Fruit fly (Drosophila melanogaster) whole organism, embryonic: ENCODE data around the gene iav.

ENCODE experiments used
- B-H2 ChIP-seq: fragments of 200-800 bp; sonication (Bioruptor generic); optimal IDR thresholded peaks from 2 replicates; lab custom pipeline; 2018; ENCODE audit warnings: missing biosample characterization, mild to moderate bottlenecking, missing genetic modification characterization
- CG1024 ChIP-seq: fragments of 200-800 bp; sonication (Bioruptor generic); IDR thresholded peaks from 2 replicates; pipeline ENCODE4 v1.3.6; 2022; ENCODE audit warnings: missing biosample characterization, missing genetic modification characterization
- CG10274 ChIP-seq: fragments of 200-800 bp; sonication (Bioruptor generic); optimal IDR thresholded peaks from 3 replicates; lab custom pipeline; 2017; ENCODE audit warnings: missing biosample characterization, mild to moderate bottlenecking, missing genetic modification characterization
- CG10979 ChIP-seq: fragments of 200-800 bp; sonication (Bioruptor generic); optimal IDR thresholded peaks from 2 replicates; lab custom pipeline; 2018; ENCODE audit warnings: missing biosample characterization, mild to moderate bottlenecking, missing genetic modification characterization, moderate library complexity
- CG13287 ChIP-seq: fragments of 200-800 bp; sonication (Bioruptor generic); IDR thresholded peaks from 2 replicates; pipeline ENCODE4 v1.3.6; 2022; ENCODE audit warnings: missing biosample characterization, missing genetic modification characterization; ENCODE audit not compliant: partially characterized antibody
- CG14050 ChIP-seq: fragments of 200-800 bp; sonication (Bioruptor generic); IDR thresholded peaks from 3 replicates; pipeline ENCODE4 v1.3.6; 2022; ENCODE audit warnings: missing biosample characterization, missing genetic modification characterization
- CG1529 ChIP-seq: fragments of 200-800 bp; sonication (Bioruptor generic); optimal IDR thresholded peaks from 3 replicates; lab custom pipeline; 2018; ENCODE audit warnings: missing biosample characterization, missing genetic modification characterization
- CG15696 ChIP-seq: fragments of 200-800 bp; sonication (Bioruptor generic); optimal IDR thresholded peaks from 2 replicates; lab custom pipeline; 2019; ENCODE audit warnings: missing biosample characterization, mild to moderate bottlenecking, missing genetic modification characterization, moderate library complexity
- CG1603 ChIP-seq: fragments of 200-800 bp; sonication (Bioruptor generic); optimal IDR thresholded peaks from 2 replicates; lab custom pipeline; 2019; ENCODE audit warnings: missing biosample characterization, mild to moderate bottlenecking, missing genetic modification characterization, moderate library complexity
- CG17359 ChIP-seq: fragments of 200-800 bp; sonication (Bioruptor generic); optimal IDR thresholded peaks from 3 replicates; lab custom pipeline; 2018; ENCODE audit warnings: missing biosample characterization, mild to moderate bottlenecking, missing genetic modification characterization, moderate library complexity
- CG18764 ChIP-seq: fragments of 200-800 bp; sonication (Bioruptor generic); optimal IDR thresholded peaks from 3 replicates; lab custom pipeline; 2016; ENCODE audit warnings: missing biosample characterization, missing genetic modification characterization
- CG30020 ChIP-seq: fragments of 200-800 bp; optimal IDR thresholded peaks from 2 replicates; lab custom pipeline; 2019; ENCODE audit warnings: missing biosample characterization, mild to moderate bottlenecking, missing genetic modification characterization, moderate library complexity
- CG3065 ChIP-seq: fragments of 200-800 bp; sonication (Bioruptor generic); optimal IDR thresholded peaks from 2 replicates; lab custom pipeline; 2016; ENCODE audit warnings: missing biosample characterization, missing genetic modification characterization
- CG33557 ChIP-seq: fragments of 200-800 bp; sonication (Bioruptor generic); optimal IDR thresholded peaks from 2 replicates; lab custom pipeline; 2019; ENCODE audit warnings: missing biosample characterization, mild to moderate bottlenecking, missing genetic modification characterization, moderate library complexity
- CG6683 ChIP-seq: fragments of 200-800 bp; sonication (Bioruptor generic); optimal IDR thresholded peaks from 2 replicates; lab custom pipeline; 2017; ENCODE audit warnings: missing biosample characterization, mild to moderate bottlenecking, missing genetic modification characterization, missing genetic modification reagents
- CG6689 ChIP-seq: fragments of 200-800 bp; sonication (Bioruptor generic); IDR thresholded peaks from 2 replicates; pipeline ENCODE4 v1.3.6; 2022; ENCODE audit warnings: missing biosample characterization, missing genetic modification characterization
- CG7271 ChIP-seq: fragments of 200-800 bp; sonication (Bioruptor generic); optimal IDR thresholded peaks from 2 replicates; lab custom pipeline; 2018; ENCODE audit warnings: missing biosample characterization, mild to moderate bottlenecking, missing genetic modification characterization, moderate library complexity
- CG8359 ChIP-seq: fragments of 200-800 bp; sonication (Bioruptor generic); optimal IDR thresholded peaks from 2 replicates; lab custom pipeline; 2017; ENCODE audit warnings: missing biosample characterization, mild to moderate bottlenecking, missing genetic modification characterization, borderline replicate concordance
- CG8765 ChIP-seq: fragments of 200-800 bp; sonication (Bioruptor generic); IDR thresholded peaks from 2 replicates; pipeline ENCODE4 v1.3.6; 2022; ENCODE audit warnings: missing biosample characterization, missing genetic modification characterization
- CG8924 ChIP-seq: fragments of 200-800 bp; optimal IDR thresholded peaks from 3 replicates; lab custom pipeline; 2019; ENCODE audit warnings: missing biosample characterization, mild to moderate bottlenecking, missing genetic modification characterization, moderate library complexity
- D19A ChIP-seq: fragments of 200-800 bp; optimal IDR thresholded peaks from 3 replicates; lab custom pipeline; 2019; ENCODE audit warnings: missing biosample characterization, mild to moderate bottlenecking, missing genetic modification characterization, moderate library complexity
- Dek ChIP-seq: fragments of 200-800 bp; sonication (Bioruptor generic); optimal IDR thresholded peaks from 3 replicates; lab custom pipeline; 2019; ENCODE audit warnings: missing biosample characterization, mild to moderate bottlenecking, missing genetic modification characterization, moderate library complexity
- Dll ChIP-seq: fragments of 200-800 bp; sonication (Bioruptor generic); IDR thresholded peaks from 4 replicates; pipeline ENCODE4 v1.3.6; 2022; ENCODE audit warnings: missing biosample characterization, missing genetic modification characterization; ENCODE audit not compliant: partially characterized antibody
- Ets97D ChIP-seq: fragments of 200-800 bp; sonication (Bioruptor generic); optimal IDR thresholded peaks from 3 replicates; lab custom pipeline; 2016; ENCODE audit warnings: missing biosample characterization, missing genetic modification characterization
- Gsc ChIP-seq: fragments of 200-800 bp; sonication (Bioruptor generic); IDR thresholded peaks from 2 replicates; pipeline ENCODE4 v1.3.6; 2022; ENCODE audit warnings: missing biosample characterization, missing genetic modification characterization
- HLH3B ChIP-seq: fragments of 200-800 bp; sonication (Bioruptor generic); IDR thresholded peaks from 2 replicates; pipeline ENCODE4 v1.3.6; 2022; ENCODE audit warnings: missing biosample characterization, missing genetic modification characterization
- Hmr ChIP-seq: fragments of 200-800 bp; sonication (Bioruptor generic); optimal IDR thresholded peaks from 3 replicates; lab custom pipeline; 2017; ENCODE audit warnings: mild to moderate bottlenecking, missing biosample characterization, missing genetic modification reagents, missing genetic modification characterization
- Hr3 ChIP-seq: fragments of 200-800 bp; sonication (Bioruptor generic); optimal IDR thresholded peaks from 3 replicates; lab custom pipeline; 2016; ENCODE audit warnings: missing biosample characterization, missing genetic modification characterization
- Jarid2 ChIP-seq: fragments of 200-800 bp; sonication (Bioruptor generic); optimal IDR thresholded peaks from 3 replicates; lab custom pipeline; 2017; ENCODE audit warnings: mild to moderate bottlenecking, missing biosample characterization, missing genetic modification reagents, missing genetic modification characterization
- NFAT ChIP-seq: fragments of 200-800 bp; sonication (Bioruptor generic); IDR thresholded peaks from 2 replicates; pipeline ENCODE4 v1.3.6; 2022; ENCODE audit warnings: missing biosample characterization, missing genetic modification characterization
- NK7.1 ChIP-seq: fragments of 200-800 bp; sonication (Bioruptor generic); optimal IDR thresholded peaks from 3 replicates; lab custom pipeline; 2016; ENCODE audit warnings: missing biosample characterization, missing genetic modification characterization
- ara ChIP-seq: fragments of 200-800 bp; sonication (Bioruptor generic); IDR thresholded peaks from 2 replicates; pipeline ENCODE4 v1.3.6; 2022; ENCODE audit warnings: missing biosample characterization, missing genetic modification characterization
- bcd ChIP-seq: fragments of 200-800 bp; sonication (Bioruptor generic); optimal IDR thresholded peaks from 2 replicates; lab custom pipeline; 2017; ENCODE audit warnings: missing biosample characterization, mild to moderate bottlenecking, missing genetic modification characterization
- cad ChIP-seq: fragments of >200 bp; optimal IDR thresholded peaks from 2 replicates; lab custom pipeline; 2017; ENCODE audit warnings: missing biosample characterization, missing genetic modification characterization
- chinmo ChIP-seq: fragments of 200-800 bp; sonication (Bioruptor generic); IDR thresholded peaks from 4 replicates; pipeline ENCODE4 v1.3.6; 2022; ENCODE audit warnings: missing biosample characterization, missing genetic modification characterization; ENCODE audit not compliant: partially characterized antibody
- ci ChIP-seq: fragments of 200-800 bp; sonication (Bioruptor generic); IDR thresholded peaks from 3 replicates; pipeline ENCODE4 v1.3.6; 2022; ENCODE audit warnings: missing biosample characterization, missing genetic modification characterization
- eve ChIP-seq, 2 experiments: fragments of >200 bp; optimal IDR thresholded peaks; 2 replicates each; lab custom pipeline; 2017; ENCODE audit warnings: missing biosample characterization in 2 of 2, missing genetic modification characterization in 2 of 2
- ewg ChIP-seq: fragments of 200-800 bp; sonication (Bioruptor generic); optimal IDR thresholded peaks from 3 replicates; lab custom pipeline; 2017; ENCODE audit warnings: mild to moderate bottlenecking, missing biosample characterization, missing genetic modification reagents, missing genetic modification characterization
- fd3F ChIP-seq: fragments of 200-800 bp; sonication (Bioruptor generic); optimal IDR thresholded peaks from 2 replicates; lab custom pipeline; 2018; ENCODE audit warnings: missing biosample characterization, mild to moderate bottlenecking, missing genetic modification characterization, moderate library complexity
- fd64A ChIP-seq: fragments of 200-800 bp; sonication (Bioruptor generic); optimal IDR thresholded peaks from 3 replicates; lab custom pipeline; 2018; ENCODE audit warnings: missing biosample characterization, mild to moderate bottlenecking, missing genetic modification characterization
- hth ChIP-seq: fragments of >200 bp; optimal IDR thresholded peaks from 2 replicates; lab custom pipeline; 2017; ENCODE audit warnings: inconsistent platforms
- ind ChIP-seq: fragments of 200-800 bp; sonication (Bioruptor generic); optimal IDR thresholded peaks from 3 replicates; lab custom pipeline; 2016; ENCODE audit warnings: missing biosample characterization, missing genetic modification characterization
- mirr ChIP-seq: fragments of 200-800 bp; sonication (Bioruptor generic); optimal IDR thresholded peaks from 3 replicates; lab custom pipeline; 2018; ENCODE audit warnings: missing biosample characterization, mild to moderate bottlenecking, missing genetic modification characterization
- nmo ChIP-seq: fragments of 200-800 bp; sonication (Bioruptor generic); optimal IDR thresholded peaks from 2 replicates; lab custom pipeline; 2018; ENCODE audit warnings: missing biosample characterization, mild to moderate bottlenecking, missing genetic modification characterization, moderate library complexity
- otp ChIP-seq: fragments of 200-800 bp; sonication (Bioruptor generic); IDR thresholded peaks from 3 replicates; pipeline ENCODE4, ENCODE4 v1.3.6; 2022; ENCODE audit warnings: missing biosample characterization, missing genetic modification characterization
- repo ChIP-seq: fragments of 200-800 bp; sonication (Bioruptor generic); optimal IDR thresholded peaks from 2 replicates; lab custom pipeline; 2016; ENCODE audit warnings: missing biosample characterization, missing genetic modification characterization
- slou ChIP-seq: fragments of 200-800 bp; sonication (Bioruptor generic); optimal IDR thresholded peaks from 3 replicates; lab custom pipeline; 2016; ENCODE audit warnings: missing biosample characterization, missing genetic modification characterization
- slp2 ChIP-seq: fragments of 200-800 bp; sonication (Bioruptor generic); optimal IDR thresholded peaks from 2 replicates; lab custom pipeline; 2016; ENCODE audit warnings: missing biosample characterization, missing genetic modification characterization
- stc ChIP-seq: fragments of 200-800 bp; sonication (Bioruptor generic); IDR thresholded peaks from 2 replicates; pipeline ENCODE4 v1.3.6; 2022; ENCODE audit warnings: missing biosample characterization, missing genetic modification characterization
- sug ChIP-seq: fragments of 200-800 bp; optimal IDR thresholded peaks from 2 replicates; lab custom pipeline; 2019; ENCODE audit warnings: missing biosample characterization, mild to moderate bottlenecking, missing genetic modification characterization, moderate library complexity
- toy ChIP-seq: fragments of 200-800 bp; sonication (Bioruptor generic); IDR thresholded peaks from 2 replicates; pipeline ENCODE4 v1.3.6; 2022; ENCODE audit warnings: missing biosample characterization, missing genetic modification characterization
- tx ChIP-seq: fragments of 200-800 bp; sonication (Bioruptor generic); optimal IDR thresholded peaks from 2 replicates; lab custom pipeline; 2016; ENCODE audit warnings: missing biosample characterization, missing genetic modification characterization

iav gene

DNA sequence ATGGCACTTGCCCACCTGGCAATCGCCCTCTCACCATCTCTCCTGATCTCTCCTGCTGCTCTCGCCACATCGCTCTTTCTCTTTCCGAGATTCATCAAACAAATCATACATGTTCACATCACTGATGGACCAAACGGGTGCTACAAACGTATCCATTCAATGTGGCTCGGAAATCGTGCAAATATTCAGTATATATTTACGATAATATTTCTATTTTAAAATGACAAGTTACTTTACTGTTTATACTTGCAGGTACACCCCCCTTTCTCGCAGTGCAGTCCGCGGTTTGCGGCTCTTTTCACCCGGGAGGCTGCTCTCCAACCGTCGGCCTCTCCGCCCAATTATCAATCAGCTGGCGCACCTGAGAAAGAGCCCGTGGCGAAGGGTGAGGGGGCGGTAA lies 22.2 kb upstream of the iav start (continued):
- no peak for TF ChIP-seq NK7.1
- TF ChIP-seq CG1529, result no peak
- TF ChIP-seq Gsc (GFP tag; lab: Robert Waterston, UW), result no peak
- no peak for TF ChIP-seq NFAT (GFP tag; lab: Robert Waterston, UW)
- TF ChIP-seq tx (GFP tag; lab: Kevin White, UChicago), result no peak
- TF ChIP-seq B-H2 (GFP tag; lab: Kevin White, UChicago), result no peak
- no peak for TF ChIP-seq CG8359
- no peak for TF ChIP-seq Hmr (GFP tag; lab: Kevin White, UChicago)
- TF ChIP-seq repo (GFP tag; lab: Kevin White, UChicago), result no peak
- no peak for TF ChIP-seq Hr3 (GFP tag; lab: Kevin White, UChicago)
- TF ChIP-seq CG6689 (GFP tag; lab: Robert Waterston, UW), result no peak
- TF ChIP-seq bcd (GFP tag; lab: Kevin White, UChicago), result no peak
- TF ChIP-seq CG17359 (tag; lab: Kevin White, UChicago), result peak; percentile 41
- no peak for TF ChIP-seq CG10979 (tag; lab: Kevin White, UChicago)
- no peak for TF ChIP-seq eve (GFP tag; optimal IDR thresholded peaks at IDR 0.05; lab: Kevin White, UChicago)
- no peak for TF ChIP-seq Ets97D
- no peak for TF ChIP-seq CG1603
- TF ChIP-seq mirr (GFP tag; lab: Kevin White, UChicago), result no peak
- TF ChIP-seq CG30020 (tag; lab: Kevin White, UChicago), result no peak
- no peak for TF ChIP-seq CG8765 (GFP tag; lab: Robert Waterston, UW)
- TF ChIP-seq CG14050 (GFP tag; lab: Robert Waterston, UW), result no peak
- TF ChIP-seq CG6683 (GFP tag; lab: Kevin White, UChicago), result no peak
- TF ChIP-seq CG1024 (GFP tag; lab: Robert Waterston, UW), result no peak
- no peak for TF ChIP-seq D19A
- TF ChIP-seq toy, result no peak
- peak; percentile 10 for TF ChIP-seq nmo
- TF ChIP-seq CG13287 (GFP tag; lab: Robert Waterston, UW), result no peak
- TF ChIP-seq CG7271 (tag; lab: Kevin White, UChicago), result no peak
- TF ChIP-seq ewg, result no peak
- no peak for TF ChIP-seq hth (lab: Kevin White, UChicago)
- TF ChIP-seq slp2 (GFP tag; lab: Kevin White, UChicago), result no peak
- TF ChIP-seq fd3F, result no peak
- no peak for TF ChIP-seq ind (GFP tag; lab: Kevin White, UChicago)
- TF ChIP-seq Jarid2, result no peak
- peak; percentile 71; the same call in 2 of the 3 replicates for TF ChIP-seq ci
- TF ChIP-seq CG3065 (GFP tag; lab: Kevin White, UChicago), result no peak
- no peak for TF ChIP-seq otp (GFP tag; lab: Robert Waterston, UW)
- TF ChIP-seq CG10274 (GFP tag; lab: Kevin White, UChicago), result no peak
- no peak for TF ChIP-seq CG33557 (GFP tag; lab: Kevin White, UChicago)
- TF ChIP-seq sug (tag; lab: Kevin White, UChicago), result no peak
- no peak for TF ChIP-seq Dek (tag; lab: Kevin White, UChicago)
- no peak for TF ChIP-seq CG15696 (tag; lab: Kevin White, UChicago)
- TF ChIP-seq CG18764 (GFP tag; lab: Kevin White, UChicago), result no peak
- no peak for TF ChIP-seq cad
- TF ChIP-seq HLH3B, result no peak
- TF ChIP-seq slou (GFP tag; lab: Kevin White, UChicago), result no peak
- no peak for TF ChIP-seq Dll (GFP tag; lab: Robert Waterston, UW)
- TF ChIP-seq fd64A (GFP tag; lab: Kevin White, UChicago), result no peak
- TF ChIP-seq chinmo (GFP tag; lab: Robert Waterston, UW), result no peak
- TF ChIP-seq ara (GFP tag; lab: Robert Waterston, UW), result 0 out of 2 replicates have a peak, but pooled peaks have one; percentile 17
- 0 out of 2 replicates have a peak, but pooled peaks have one; percentile 6 for TF ChIP-seq stc (GFP tag; lab: Robert Waterston, UW)
- TF ChIP-seq CG8924 (tag; lab: Kevin White, UChicago), result no peak
